Worm (Caenorhabditis elegans) whole organism, midembryonic: ENCODE results near the gene msp-74.

ENCODE experiments used
- T22C8.4 ChIP-seq: fragments of 200-800 bp; sonication (Bioruptor generic); IDR thresholded peaks from 2 replicates; pipeline ENCODE4 v1.3.6; 2022; ENCODE audit warnings: missing genetic modification characterization, missing compliant biosample characterization
- cog-1 ChIP-seq: sonication (generic microtip); optimal IDR thresholded peaks from 2 replicates; lab custom pipeline; 2016; ENCODE audit warnings: missing genetic modification characterization, missing compliant biosample characterization
- flt-1 ChIP-seq: fragments of 200-800 bp; sonication (Bioruptor generic); IDR thresholded peaks from 2 replicates; pipeline ENCODE4 v1.3.6; 2022; ENCODE audit warnings: missing genetic modification characterization, missing compliant biosample characterization
- klf-2 ChIP-seq: fragments of 200-800 bp; sonication (Bioruptor generic); conservative IDR thresholded peaks from 2 replicates; pipeline ENCODE4 v1.3.6; 2022; ENCODE audit warnings: missing genetic modification reagents, missing genetic modification characterization, missing compliant biosample characterization
- med-1 ChIP-seq: sonication (generic microtip); optimal IDR thresholded peaks from 2 replicates; lab custom pipeline; 2017; ENCODE audit warnings: missing genetic modification characterization, mild to moderate bottlenecking, missing compliant biosample characterization, antibody characterized with exemption, missing genetic modification reagents; ENCODE audit not compliant: insufficient read depth
- ref-1 ChIP-seq: fragments of 200-800 bp; sonication (Bioruptor generic); conservative IDR thresholded peaks from 2 replicates; pipeline ENCODE4 v1.3.6; 2022; ENCODE audit warnings: missing genetic modification reagents, missing genetic modification characterization, missing compliant biosample characterization
- tab-1 ChIP-seq: fragments of 200-800 bp; sonication (Bioruptor generic); IDR thresholded peaks from 2 replicates; pipeline ENCODE4 v1.3.6; 2022; ENCODE audit warnings: missing genetic modification characterization, missing compliant biosample characterization
- ztf-23 ChIP-seq: fragments of 200-800 bp; sonication (Bioruptor generic); IDR thresholded peaks from 2 replicates; pipeline ENCODE4 v1.3.6; 2022; ENCODE audit warnings: missing genetic modification reagents, missing genetic modification characterization, missing compliant biosample characterization
- ztf-29 ChIP-seq: fragments of 200-800 bp; sonication (Bioruptor generic); IDR thresholded peaks from 2 replicates; pipeline ENCODE4 v1.3.6; 2022; ENCODE audit warnings: missing genetic modification reagents, missing genetic modification characterization, missing compliant biosample characterization

DNA sequence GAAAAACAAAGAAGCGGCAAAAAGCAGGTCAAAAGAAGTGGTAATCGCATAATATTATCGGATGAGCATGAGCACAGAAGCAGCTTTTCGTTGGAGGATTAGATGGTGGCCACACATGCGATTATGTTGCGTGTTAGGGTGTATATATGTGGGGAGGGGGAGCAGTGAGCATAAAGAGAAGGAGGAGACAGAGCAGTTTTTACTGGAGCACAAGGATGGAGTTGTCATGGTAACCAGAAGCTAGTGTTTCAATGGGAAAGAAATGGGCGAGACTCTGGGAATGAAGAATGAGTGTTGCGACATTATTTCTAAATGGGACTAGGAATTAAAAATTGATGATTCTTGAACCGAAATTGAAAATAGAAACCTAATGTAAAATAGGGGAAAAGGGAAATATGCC, 47.2 kb downstream of the msp-74 start, which contains the start of gene C27A2.8:
- TF ChIP-seq ztf-29 (GFP tag; lab: Robert Waterston, UW): no peak
- no peak for TF ChIP-seq flt-1
- no peak for TF ChIP-seq T22C8.4 (GFP tag; lab: Robert Waterston, UW)
- TF ChIP-seq ref-1: no peak
- TF ChIP-seq klf-2: no peak
- no peak for TF ChIP-seq cog-1 (tag; lab: Kevin White, UChicago)
- TF ChIP-seq tab-1: no peak
- no peak for TF ChIP-seq ztf-23 (GFP tag; lab: Robert Waterston, UW)
- no peak for TF ChIP-seq med-1 (GFP tag; lab: Kevin White, UChicago)
